Worm (Caenorhabditis elegans): Measurements from ENCODE around the gene swt-1.

The swt-1 gene

ce11 chrIV:309526-309925 lies 2.2 kb downstream of the swt-1 start:
- TF ChIP-seq nfya-1 (tag; optimal IDR thresholded peaks at IDR 0.05; ENCODE audit: insufficient read depth) (no peak), nhr-76 (tag; optimal IDR thresholded peaks at IDR 0.05) (no peak), aly-2 (tag; optimal IDR thresholded peaks at IDR 0.05) (no peak), nhr-12 (tag; optimal IDR thresholded peaks at IDR 0.05) (no peak), daf-12 (tag; optimal IDR thresholded peaks at IDR 0.05) (no peak), ztf-4 (tag; optimal IDR thresholded peaks at IDR 0.05) (no peak), snpc-4 (tag; optimal IDR thresholded peaks at IDR 0.05) (no peak), skn-1 (tag; optimal IDR thresholded peaks at IDR 0.05) (no peak), nhr-25 (tag; optimal IDR thresholded peaks at IDR 0.05) (peak; percentile 14), lin-39 (tag; optimal IDR thresholded peaks at IDR 0.05) (no peak), nhr-43 (tag; optimal IDR thresholded peaks at IDR 0.05; ENCODE audit: poor library complexity, severe bottlenecking) (peak; percentile 62), ceh-28 (tag; optimal IDR thresholded peaks at IDR 0.05) (no peak), R02D3.7 (tag; optimal IDR thresholded peaks at IDR 0.05) (no peak), mdl-1 (tag; optimal IDR thresholded peaks at IDR 0.05) (no peak), tbx-2 (tag; optimal IDR thresholded peaks at IDR 0.05) (no peak), ztf-11 (tag; optimal IDR thresholded peaks at IDR 0.05) (no peak)

DNA sequence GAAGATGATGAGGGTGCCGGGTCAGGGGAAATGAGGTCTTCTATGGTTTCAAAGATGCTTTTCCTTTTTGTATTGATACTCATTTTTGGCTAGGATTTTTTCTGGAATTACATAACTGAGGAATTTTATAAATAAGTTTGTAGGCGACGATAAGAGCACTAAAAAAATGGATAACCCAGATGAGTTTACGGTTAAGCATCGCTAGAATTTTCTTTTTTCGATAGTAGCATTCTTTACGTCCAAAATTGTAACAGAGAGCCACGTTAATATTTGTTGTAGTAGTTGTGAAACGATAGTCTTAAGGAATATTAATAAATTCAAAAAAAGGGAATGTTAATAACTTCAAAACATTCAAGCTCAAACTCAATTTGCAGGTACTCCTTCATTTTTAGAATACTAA lies 6.3 kb downstream of the swt-1 start, which contains the start of gene snai-1:
snai-1 (minus strand) TSS at position 101 of the 400 bp plus-strand sequence.
- TF ChIP-seq mml-1 (tag; optimal IDR thresholded peaks at IDR 0.05) = no peak

- no peak for TF ChIP-seq eor-1 (tag; optimal IDR thresholded peaks at IDR 0.05)
- no peak for TF ChIP-seq lsy-12 (tag; optimal IDR thresholded peaks at IDR 0.05)
- TF ChIP-seq egl-27 (tag; optimal IDR thresholded peaks at IDR 0.05) = no peak
- TF ChIP-seq nfya-1 (tag; optimal IDR thresholded peaks at IDR 0.05; ENCODE audit: insufficient read depth) = peak; percentile 28
- TF ChIP-seq ztf-4 (tag; optimal IDR thresholded peaks at IDR 0.05) = no peak
- TF ChIP-seq egl-5 (tag; optimal IDR thresholded peaks at IDR 0.05) = no peak
- no peak for TF ChIP-seq elt-3 (tag; optimal IDR thresholded peaks at IDR 0.05)
Observed at ce11 chrIV:314475-314874, 7.2 kb downstream of the swt-1 start.

- TF ChIP-seq elt-2 (tag; optimal IDR thresholded peaks at IDR 0.05) (peak; percentile 48), sea-2 (GFP tag; optimal IDR thresholded peaks at IDR 0.05) (no peak)
Observed at ce11 chrIV:319654-320053, 12.3 kb downstream of the swt-1 start.

DNA sequence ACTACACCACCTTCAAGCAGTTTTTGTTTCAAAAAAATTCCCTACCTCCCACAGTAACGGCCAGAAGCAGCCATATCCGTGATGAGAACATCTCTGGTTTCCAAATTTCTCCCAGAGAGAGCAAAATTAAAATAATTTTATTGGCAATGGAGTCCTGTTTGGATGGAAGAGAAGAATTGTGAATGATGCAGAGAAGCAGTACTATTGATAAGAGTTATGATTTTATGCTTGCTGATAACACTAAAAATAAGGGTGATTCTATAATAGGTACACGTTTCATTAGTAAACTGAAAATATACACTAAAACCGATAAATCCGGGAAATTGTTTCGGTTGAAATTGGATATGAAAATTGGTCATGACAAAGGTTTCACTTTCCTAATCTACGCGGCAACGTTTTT lies 13.1 kb downstream of the swt-1 start, which contains the start of gene dsc-4:
dsc-4 (minus strand) TSS at position 165 of the 400 bp plus-strand sequence.
- TF ChIP-seq elt-2 (tag; optimal IDR thresholded peaks at IDR 0.05) (peak; percentile 71), skn-1 (tag; optimal IDR thresholded peaks at IDR 0.05) (no peak), mdl-1 (tag; optimal IDR thresholded peaks at IDR 0.05) (no peak), nhr-67 (tag; optimal IDR thresholded peaks at IDR 0.05) (no peak)

ce11 chrIV:322497-322896 lies 15.2 kb downstream of the swt-1 start, which contains the start of gene grl-26:
grl-26 (minus strand) TSS chrIV:322814.
- TF ChIP-seq lsy-12 (tag; optimal IDR thresholded peaks at IDR 0.05) (peak; percentile 43), pqm-1 (tag; optimal IDR thresholded peaks at IDR 0.05) (no peak), aly-2 (tag; optimal IDR thresholded peaks at IDR 0.05) (no peak), ceh-16 (tag; optimal IDR thresholded peaks at IDR 0.05) (no peak), zag-1 (tag; optimal IDR thresholded peaks at IDR 0.05) (no peak), ceh-82 (tag; optimal IDR thresholded peaks at IDR 0.05) (no peak), nhr-23 (tag; optimal IDR thresholded peaks at IDR 0.05) (peak; percentile 24), pha-4 (tag; optimal IDR thresholded peaks at IDR 0.05) (no peak), nhr-43 (tag; optimal IDR thresholded peaks at IDR 0.05; ENCODE audit: poor library complexity, severe bottlenecking) (peak; percentile 56), mdl-1 (tag; optimal IDR thresholded peaks at IDR 0.05) (no peak), ZK546.5 (tag; optimal IDR thresholded peaks at IDR 0.05) (no peak), nhr-76 (tag; optimal IDR thresholded peaks at IDR 0.05) (no peak), jun-1 (tag; optimal IDR thresholded peaks at IDR 0.05) (peak; percentile 66), fkh-2 (tag; optimal IDR thresholded peaks at IDR 0.05) (no peak), ztf-4 (tag; optimal IDR thresholded peaks at IDR 0.05) (no peak), nhr-28 (tag; optimal IDR thresholded peaks at IDR 0.05) (no peak), elt-2 (tag; optimal IDR thresholded peaks at IDR 0.05) (peak; percentile 56), nfya-1 (tag; optimal IDR thresholded peaks at IDR 0.05; ENCODE audit: insufficient read depth) (no peak), lin-39 (tag; optimal IDR thresholded peaks at IDR 0.05) (peak; percentile 13), nhr-77 (tag; optimal IDR thresholded peaks at IDR 0.05) (no peak), nhr-11 (tag; optimal IDR thresholded peaks at IDR 0.05) (no peak), snpc-4 (tag; optimal IDR thresholded peaks at IDR 0.05) (no peak), egl-5 (tag; optimal IDR thresholded peaks at IDR 0.05) (peak; percentile 39), hmg-11 (tag; optimal IDR thresholded peaks at IDR 0.05) (peak; percentile 67), nhr-237 (tag; optimal IDR thresholded peaks at IDR 0.05) (no peak), ztf-11 (tag; optimal IDR thresholded peaks at IDR 0.05) (no peak), lin-15B (tag; optimal IDR thresholded peaks at IDR 0.05) (peak; percentile 22)

All from whole organism, L3 larva.